Worm (Caenorhabditis elegans): Measurements from ENCODE around the gene pssy-2.

Gene pssy-2

ce11 chrIII:13427817-13428216, 43.8 kb upstream of the pssy-2 start (continued):
- TF ChIP-seq lin-26 (GFP tag; IDR thresholded peaks at IDR 0.05) = no peak

ce11 chrIII:13429668-13430067, 41.9 kb upstream of the pssy-2 start, which contains the start of gene bli-5:
bli-5 (minus strand) TSS chrIII:13429768.
- TF ChIP-seq ccch-3 (GFP tag; optimal IDR thresholded peaks at IDR 0.05) = no peak
- TF ChIP-seq Y95B8A.8 (GFP tag; IDR thresholded peaks at IDR 0.05) = no peak
- no peak for TF ChIP-seq hmg-1.2 (GFP tag; IDR thresholded peaks at IDR 0.05)

ce11 chrIII:13430162-13430561, 41.4 kb upstream of the pssy-2 start, which contains the start of gene trf-1:
trf-1 (plus strand) TSS chrIII:13430462.
- no peak for TF ChIP-seq C06A6.2 (GFP tag; conservative IDR thresholded peaks at IDR 0.05)
- TF ChIP-seq F52B5.7 (tag; optimal IDR thresholded peaks at IDR 0.05) = no peak
- no peak for TF ChIP-seq egl-18 (GFP tag; IDR thresholded peaks at IDR 0.05)
- TF ChIP-seq egrh-3 (GFP tag; IDR thresholded peaks at IDR 0.05) = no peak
- TF ChIP-seq aptf-3 (GFP tag; IDR thresholded peaks at IDR 0.05) = no peak
- no peak for TF ChIP-seq pbrm-1 (GFP tag; IDR thresholded peaks at IDR 0.05)
- TF ChIP-seq fkh-3 (tag; optimal IDR thresholded peaks at IDR 0.05) = no peak
- no peak for TF ChIP-seq lsy-27 (tag; optimal IDR thresholded peaks at IDR 0.05; ENCODE audit: borderline replicate concordance, insufficient read depth)
- TF ChIP-seq sptf-2 (GFP tag; optimal IDR thresholded peaks at IDR 0.05) = no peak
- no peak for TF ChIP-seq ceh-58 (GFP tag; IDR thresholded peaks at IDR 0.05)
- no peak for TF ChIP-seq aptf-2 (GFP tag; conservative IDR thresholded peaks at IDR 0.05)
- no peak for TF ChIP-seq attf-5 (GFP tag; optimal IDR thresholded peaks at IDR 0.05)
- no peak for TF ChIP-seq athp-1 (tag; optimal IDR thresholded peaks at IDR 0.05)
- TF ChIP-seq somi-1 (GFP tag; optimal IDR thresholded peaks at IDR 0.05) = no peak
- no peak for TF ChIP-seq ceh-91 (GFP tag; IDR thresholded peaks at IDR 0.05)
- TF ChIP-seq atf-7 (tag; optimal IDR thresholded peaks at IDR 0.05) = no peak

- TF ChIP-seq attf-5 (GFP tag; optimal IDR thresholded peaks at IDR 0.05) (no peak), let-526 (GFP tag; IDR thresholded peaks at IDR 0.05) (no peak), madf-10 (tag; optimal IDR thresholded peaks at IDR 0.05) (no peak), ccch-3 (GFP tag; optimal IDR thresholded peaks at IDR 0.05) (no peak), F49E8.2 (tag; optimal IDR thresholded peaks at IDR 0.05; ENCODE audit: insufficient read depth) (no peak), him-1 (tag; optimal IDR thresholded peaks at IDR 0.05) (no peak), hrde-1 (tag; optimal IDR thresholded peaks at IDR 0.05; ENCODE audit: borderline replicate concordance) (no peak), fkh-3 (tag; optimal IDR thresholded peaks at IDR 0.05) (no peak), lin-54 (GFP tag; optimal IDR thresholded peaks at IDR 0.05) (no peak)
Measured at ce11 chrIII:13434404-13434803, 37.2 kb upstream of the pssy-2 start, which contains the start of gene F45G2.7. F45G2.7 (minus strand) TSS chrIII:13434504.

ce11 chrIII:13435570-13435969, 36.0 kb upstream of the pssy-2 start, which contains the start of gene F45G2.8:
F45G2.8 (minus strand) TSS chrIII:13435670.
- no peak for TF ChIP-seq ztf-26 (tag; optimal IDR thresholded peaks at IDR 0.05)
- TF ChIP-seq lin-35 (GFP tag; optimal IDR thresholded peaks at IDR 0.05) = no peak
- no peak for TF ChIP-seq dpl-1 (GFP tag; optimal IDR thresholded peaks at IDR 0.05)
- no peak for TF ChIP-seq ceh-40 (GFP tag; IDR thresholded peaks at IDR 0.05)
- TF ChIP-seq F39B2.1 (GFP tag; IDR thresholded peaks at IDR 0.05) = no peak
- TF ChIP-seq snpc-3.4 (tag; optimal IDR thresholded peaks at IDR 0.05) = no peak
- no peak for TF ChIP-seq lir-1 (GFP tag; conservative IDR thresholded peaks at IDR 0.05)

Measured in whole organism, young adult.